Worm (Caenorhabditis elegans): ENCODE measurements around the gene srpa-68.

- TF ChIP-seq ztf-23 (GFP tag; IDR thresholded peaks at IDR 0.05) (no peak), flt-1 (GFP tag; IDR thresholded peaks at IDR 0.05) (no peak), klf-2 (GFP tag; conservative IDR thresholded peaks at IDR 0.05) (no peak), cog-1 (tag; optimal IDR thresholded peaks at IDR 0.05) (no peak), tab-1 (GFP tag; IDR thresholded peaks at IDR 0.05) (no peak), ztf-29 (GFP tag; IDR thresholded peaks at IDR 0.05) (no peak)
Measured at ce11 chrV:12320274-12320839, 28.9 kb upstream of the srpa-68 start.
